Worm (Caenorhabditis elegans) whole organism, mixed stage, embryonic: Measurements from ENCODE around the gene D1086.10.

Experiments
- ceh-43 ChIP-seq: fragments of 200-800 bp; sonication (Bioruptor generic); optimal IDR thresholded peaks from 2 replicates; lab custom pipeline; 2018; ENCODE audit warnings: mild to moderate bottlenecking, missing genetic modification characterization, moderate library complexity, missing compliant biosample characterization
- ces-1 ChIP-seq: fragments of 150-350 bp; optimal IDR thresholded peaks from 2 replicates; lab custom pipeline; 2014; ENCODE audit warnings: missing biosample characterization, missing genetic modification reagents, missing genetic modification characterization
- cnd-1 ChIP-seq: fragments of 200-800 bp; sonication (Bioruptor generic); optimal IDR thresholded peaks from 2 replicates; lab custom pipeline; 2018; ENCODE audit warnings: mild to moderate bottlenecking, missing genetic modification characterization, missing compliant biosample characterization
- ham-2 ChIP-seq: fragments of 200-800 bp; sonication (Bioruptor generic); optimal IDR thresholded peaks from 2 replicates; lab custom pipeline; 2018; ENCODE audit warnings: mild to moderate bottlenecking, missing genetic modification characterization, missing compliant biosample characterization
- lin-32 ChIP-seq: fragments of 200-800 bp; sonication (Bioruptor generic); optimal IDR thresholded peaks from 2 replicates; lab custom pipeline; 2018; ENCODE audit warnings: mild to moderate bottlenecking, missing genetic modification characterization, missing compliant biosample characterization
- mep-1 ChIP-seq: fragments of 150-350 bp; optimal IDR thresholded peaks from 2 replicates; lab custom pipeline; 2017; ENCODE audit warnings: missing biosample characterization, missing genetic modification reagents, missing genetic modification characterization, inconsistent platforms
- nhr-2 ChIP-seq: fragments of 150-350 bp; optimal IDR thresholded peaks from 2 replicates; lab custom pipeline; 2014; ENCODE audit warnings: missing biosample characterization, missing genetic modification characterization
- nhr-237 ChIP-seq: fragments of 150-350 bp; optimal IDR thresholded peaks from 2 replicates; lab custom pipeline; 2014; ENCODE audit warnings: missing biosample characterization, missing genetic modification characterization
- nhr-76 ChIP-seq: sonication (generic microtip); optimal IDR thresholded peaks from 2 replicates; lab custom pipeline; 2017; ENCODE audit warnings: missing biosample characterization, missing genetic modification characterization
- sem-2 ChIP-seq: fragments of 200-800 bp; sonication (Bioruptor generic); optimal IDR thresholded peaks from 2 replicates; lab custom pipeline; 2018; ENCODE audit warnings: mild to moderate bottlenecking, missing genetic modification characterization, missing compliant biosample characterization
- sptf-1 ChIP-seq: sonication (generic microtip); optimal IDR thresholded peaks from 2 replicates; lab custom pipeline; 2017; ENCODE audit warnings: mild to moderate bottlenecking, missing genetic modification characterization, moderate library complexity, missing compliant biosample characterization
- tbx-8 ChIP-seq: fragments of 200-800 bp; sonication (Bioruptor generic); optimal IDR thresholded peaks from 2 replicates; lab custom pipeline; 2018; ENCODE audit warnings: mild to moderate bottlenecking, missing genetic modification characterization, moderate library complexity, missing compliant biosample characterization
- unc-120 ChIP-seq: sonication (generic microtip); optimal IDR thresholded peaks from 2 replicates; lab custom pipeline; 2017; ENCODE audit warnings: missing genetic modification characterization, missing compliant biosample characterization; ENCODE audit not compliant: poor library complexity, severe bottlenecking
- unc-39 ChIP-seq: fragments of 150-350 bp; optimal IDR thresholded peaks from 2 replicates; lab custom pipeline; 2014; ENCODE audit warnings: missing biosample characterization, missing genetic modification characterization
- unc-62 ChIP-seq: fragments of 150-350 bp; optimal IDR thresholded peaks from 2 replicates; lab custom pipeline; 2014; ENCODE audit warnings: missing biosample characterization, missing genetic modification reagents, missing genetic modification characterization
- zip-8 ChIP-seq: fragments of 150-350 bp; optimal IDR thresholded peaks from 2 replicates; lab custom pipeline; 2014; ENCODE audit warnings: missing biosample characterization, missing genetic modification characterization

Gene D1086.10

DNA sequence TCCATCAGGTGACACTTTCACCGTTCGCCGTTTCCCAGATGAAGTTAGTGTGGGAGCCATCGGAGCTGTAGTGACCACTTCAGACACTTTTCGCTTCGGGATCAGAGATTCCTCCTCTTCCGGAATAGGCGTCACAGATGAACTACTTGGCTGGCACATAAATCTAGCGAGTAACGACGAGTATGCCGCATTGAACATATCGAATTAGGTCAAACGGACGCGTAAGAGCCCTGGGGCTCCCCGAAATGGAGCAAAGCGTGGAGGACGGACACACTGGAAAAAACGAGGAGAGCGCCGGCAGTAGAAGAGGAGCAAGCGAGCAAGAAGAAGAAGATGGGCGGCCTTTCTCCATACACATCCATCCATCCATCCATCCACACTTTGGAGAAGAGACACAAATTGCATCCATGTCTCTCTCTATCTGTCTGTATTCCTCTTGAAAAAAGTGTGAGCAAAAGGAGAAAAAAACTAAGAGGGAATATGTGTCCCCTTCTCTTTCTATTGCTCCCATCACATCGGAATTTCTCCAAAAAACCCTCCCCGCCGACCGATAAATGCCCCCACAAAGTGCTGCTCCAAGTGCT is 43.9 kb downstream of the D1086.10 start:
- no peak for TF ChIP-seq tbx-8 (GFP tag; lab: Kevin White, UChicago)
- no peak for TF ChIP-seq ham-2 (GFP tag; lab: Kevin White, UChicago)
- TF ChIP-seq ces-1 (GFP tag; lab: Kevin White, UChicago), result peak; percentile 58
- TF ChIP-seq nhr-76 (tag; lab: Kevin White, UChicago), result no peak

DNA sequence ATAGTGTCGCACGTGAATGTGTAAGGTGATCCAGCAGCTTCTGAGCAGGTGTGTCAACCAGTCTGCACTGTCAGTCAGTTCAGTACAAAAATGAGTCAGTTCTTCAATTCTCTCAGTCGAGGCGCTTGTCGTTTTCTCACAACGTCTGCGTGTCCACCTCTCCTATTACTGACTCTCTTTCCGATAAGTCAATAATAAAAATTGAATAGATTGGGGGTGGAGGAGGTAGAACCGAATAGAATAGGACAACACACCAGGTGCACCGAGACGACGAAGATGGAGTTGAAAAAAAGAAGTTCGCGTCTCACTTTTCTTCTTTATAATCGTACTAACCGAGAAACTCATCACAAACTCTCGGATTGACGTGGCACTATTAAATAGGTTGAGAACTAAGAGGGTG is 45.3 kb downstream of the D1086.10 start:
- TF ChIP-seq sptf-1 (tag; lab: Kevin White, UChicago) (no peak), zip-8 (tag; lab: Kevin White, UChicago) (no peak), ces-1 (GFP tag; lab: Kevin White, UChicago) (peak; percentile 80)

- TF ChIP-seq sptf-1 (tag; lab: Kevin White, UChicago) (peak; percentile 25), nhr-2 (no peak)
- TF ChIP-seq, all 35 proteins: peak for 1
These were observed 46.3 kb downstream of the D1086.10 start for ce11 chrV:14128858-14129257.

ce11 chrV:14130226-14130625 is 47.7 kb downstream of the D1086.10 start:
- no peak for TF ChIP-seq unc-39 (tag; lab: Kevin White, UChicago)
- TF ChIP-seq lin-32 (GFP tag; lab: Kevin White, UChicago), result no peak
- TF ChIP-seq unc-120 (tag; lab: Kevin White, UChicago), result no peak
- no peak for TF ChIP-seq zip-8 (tag; lab: Kevin White, UChicago)
- TF ChIP-seq mep-1 (tag; lab: Kevin White, UChicago), result no peak
- no peak for TF ChIP-seq sem-2
- no peak for TF ChIP-seq nhr-237 (tag; lab: Kevin White, UChicago)
- no peak for TF ChIP-seq unc-62
- TF ChIP-seq tbx-8 (GFP tag; lab: Kevin White, UChicago), result no peak
- TF ChIP-seq ces-1 (GFP tag; lab: Kevin White, UChicago), result peak; percentile 93
- no peak for TF ChIP-seq cnd-1 (tag; lab: Kevin White, UChicago)
- peak; percentile 20 for TF ChIP-seq sptf-1 (tag; lab: Kevin White, UChicago)
- TF ChIP-seq ceh-43 (GFP tag; lab: Kevin White, UChicago), result no peak
